Fruit fly (Drosophila melanogaster) whole organism, prepupa: ENCODE data around the gene Zasp66.

Experiments used
- Blimp-1 ChIP-seq: fragments of 200-800 bp; sonication (Bioruptor generic); optimal IDR thresholded peaks from 3 replicates; lab custom pipeline; 2017; ENCODE audit warnings: missing biosample characterization, missing genetic modification characterization, mild to moderate bottlenecking, moderate library complexity, missing genetic modification reagents
- CG10631 ChIP-seq: fragments of 200-800 bp; sonication (Bioruptor generic); optimal IDR thresholded peaks from 2 replicates; lab custom pipeline; 2016; ENCODE audit warnings: missing biosample characterization, missing genetic modification characterization
- CG34406 ChIP-seq: fragments of 200-800 bp; sonication (Bioruptor generic); optimal IDR thresholded peaks from 3 replicates; lab custom pipeline; 2016; ENCODE audit warnings: missing biosample characterization, missing genetic modification characterization
- CG6854 ChIP-seq: fragments of 200-800 bp; sonication (Bioruptor generic); optimal IDR thresholded peaks from 2 replicates; lab custom pipeline; 2017; ENCODE audit warnings: missing biosample characterization, mild to moderate bottlenecking, missing genetic modification characterization
- CG8119 ChIP-seq: fragments of 200-800 bp; sonication (Bioruptor generic); IDR thresholded peaks from 3 replicates; pipeline ENCODE4 v1.3.6; 2022; ENCODE audit warnings: missing biosample characterization, missing genetic modification characterization
- Eip75B ChIP-seq: fragments of 200-800 bp; sonication (Bioruptor generic); optimal IDR thresholded peaks from 3 replicates; lab custom pipeline; 2016; ENCODE audit warnings: missing biosample characterization, missing genetic modification characterization
- Eip93F ChIP-seq: fragments of 200-800 bp; sonication (Bioruptor generic); optimal IDR thresholded peaks from 2 replicates; lab custom pipeline; 2016; ENCODE audit warnings: missing biosample characterization, mild to moderate bottlenecking, missing genetic modification characterization
- Hr4 ChIP-seq: fragments of 200-800 bp; sonication (Bioruptor generic); optimal IDR thresholded peaks from 3 replicates; lab custom pipeline; 2016; ENCODE audit warnings: missing biosample characterization, missing genetic modification characterization
- Met ChIP-seq: fragments of 200-800 bp; sonication (Bioruptor generic); optimal IDR thresholded peaks from 3 replicates; lab custom pipeline; 2016; ENCODE audit warnings: missing biosample characterization, missing genetic modification characterization
- cyc ChIP-seq: fragments of 200-800 bp; sonication (Bioruptor generic); optimal IDR thresholded peaks from 3 replicates; lab custom pipeline; 2016; ENCODE audit warnings: missing biosample characterization, missing genetic modification characterization
- vri ChIP-seq: fragments of 200-800 bp; sonication (Bioruptor generic); optimal IDR thresholded peaks from 3 replicates; lab custom pipeline; 2016; ENCODE audit warnings: missing biosample characterization, mild to moderate bottlenecking, missing genetic modification characterization

DNA sequence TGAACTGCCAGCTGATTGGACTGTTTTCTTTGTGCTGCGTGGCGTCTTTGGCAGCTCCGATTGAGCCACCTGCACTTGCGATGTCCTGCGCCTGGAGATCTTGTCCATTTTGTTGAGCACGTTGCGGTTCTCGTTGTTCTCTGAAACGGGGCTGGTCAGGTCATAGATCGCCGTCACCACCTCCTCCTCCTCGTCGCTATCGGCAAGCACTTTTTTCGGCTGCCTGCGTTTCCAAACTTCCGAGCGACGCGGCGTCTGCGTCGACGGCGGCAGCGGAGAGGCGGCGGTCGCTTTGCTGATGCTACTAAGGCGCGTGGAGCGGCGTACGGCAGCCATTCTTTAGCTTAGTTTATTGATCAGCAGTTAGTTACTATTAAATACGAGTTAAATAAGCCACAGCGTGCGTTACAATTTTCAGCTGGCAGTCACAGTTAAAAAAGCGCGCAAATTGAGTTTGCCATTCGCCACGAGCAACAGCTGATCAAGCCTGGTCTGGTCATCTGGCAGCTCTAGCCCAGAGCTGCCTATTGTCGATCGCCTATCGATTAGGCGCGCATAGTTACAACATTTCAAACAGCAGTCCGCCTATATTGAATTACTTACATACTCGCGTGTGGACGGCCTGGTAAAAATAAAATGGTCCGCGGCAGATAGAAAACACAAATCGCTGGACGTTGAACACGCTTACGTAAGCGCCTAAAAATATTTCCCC lies 9.6 kb downstream of the Zasp66 start, which contains the start of gene Cdc6:
- TF ChIP-seq cyc (GFP tag; lab: Kevin White, UChicago): no peak
- TF ChIP-seq CG34406: no peak
- TF ChIP-seq Hr4 (GFP tag; lab: Kevin White, UChicago): no peak
- no peak for TF ChIP-seq CG8119 (GFP tag; lab: Robert Waterston, UW)
- no peak for TF ChIP-seq CG10631 (GFP tag; lab: Kevin White, UChicago)
- TF ChIP-seq Eip75B (GFP tag; lab: Kevin White, UChicago): no peak
- no peak for TF ChIP-seq vri
- TF ChIP-seq Eip93F (GFP tag; lab: Kevin White, UChicago): no peak
- TF ChIP-seq Met: no peak
- no peak for TF ChIP-seq Blimp-1 (GFP tag; lab: Kevin White, UChicago)
- TF ChIP-seq CG6854: no peak
